Worm (Caenorhabditis elegans) whole organism, L4/young adult: ENCODE results near the gene F38A5.22.

ENCODE experiments used
- W03F9.2 ChIP-seq: fragments of 150-350 bp; optimal IDR thresholded peaks from 2 replicates; lab custom pipeline; 2014; ENCODE audit warnings: missing biosample characterization, missing genetic modification characterization
- dao-5 ChIP-seq: sonication (generic microtip); optimal IDR thresholded peaks from 2 replicates; lab custom pipeline; 2016; ENCODE audit warnings: missing genotype, missing genetic modification characterization, moderate library complexity, missing compliant biosample characterization
- him-1 ChIP-seq: sonication (generic microtip); optimal IDR thresholded peaks from 2 replicates; lab custom pipeline; 2016; ENCODE audit warnings: missing genotype, missing genetic modification reagents, missing genetic modification characterization, missing compliant biosample characterization

DNA sequence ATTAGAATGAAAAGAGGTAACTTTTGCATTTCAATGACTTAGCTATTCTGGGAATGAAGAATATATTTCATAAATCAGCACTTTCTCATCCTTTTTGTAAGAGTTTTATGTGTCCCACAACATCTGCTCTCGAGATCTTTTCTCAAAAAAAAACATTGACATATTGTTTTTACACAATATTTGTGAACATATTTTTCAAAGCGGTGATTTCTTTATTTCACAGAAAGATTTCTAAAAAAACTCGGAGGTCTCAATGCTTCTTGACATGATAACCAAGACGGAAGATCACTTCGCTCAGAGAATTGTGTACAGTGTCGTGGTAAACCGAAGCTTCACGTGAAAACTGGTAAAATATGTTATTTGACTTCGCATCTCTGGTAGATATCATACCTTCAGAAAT lies at the start of gene F38A5.22:
- TF ChIP-seq W03F9.2 (no peak), dao-5 (no peak), him-1 (tag; lab: Kevin White, UChicago) (no peak)
